Worm (Caenorhabditis elegans): ENCODE results near the gene cap-1.

DNA sequence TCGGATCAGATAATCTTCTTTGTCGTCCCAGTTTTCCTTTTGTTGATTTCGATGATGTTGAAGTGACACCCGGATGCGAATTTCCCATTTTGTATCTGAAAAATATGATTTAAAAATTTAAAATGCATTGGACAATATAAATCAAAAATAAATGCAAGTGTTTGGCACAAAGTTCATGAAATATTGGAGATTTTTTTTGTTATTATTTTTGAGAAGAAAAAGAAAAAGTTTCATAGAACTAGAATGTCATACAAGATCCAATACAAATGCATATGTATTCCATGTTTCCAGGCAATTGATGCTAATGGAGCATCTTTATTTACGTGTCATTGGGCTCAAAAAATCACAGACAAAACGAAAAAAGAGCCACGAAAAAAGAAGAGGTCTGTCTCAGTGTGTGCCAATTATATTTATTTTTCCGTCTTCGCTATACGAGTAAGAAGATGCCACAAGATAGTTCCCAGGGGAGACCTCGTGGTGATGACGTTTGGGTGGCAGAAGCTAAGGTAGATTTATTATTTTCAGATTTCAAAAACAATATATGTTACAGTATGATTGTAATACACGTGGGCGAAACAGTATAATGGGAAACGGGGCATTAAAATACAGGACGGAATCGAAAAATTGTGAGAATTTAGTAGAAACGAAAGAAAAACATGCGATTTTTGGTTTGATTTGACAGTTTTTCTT is 10.5 kb downstream of the cap-1 start, which contains the start of the genes glb-23 and R13A1.1:
- TF ChIP-seq ama-1 (optimal IDR thresholded peaks at IDR 0.05) (no peak), sea-1 (GFP tag; conservative IDR thresholded peaks at IDR 0.05) (no peak), tra-4 (tag; optimal IDR thresholded peaks at IDR 0.05) (no peak), hmg-4 (GFP tag; optimal IDR thresholded peaks at IDR 0.05) (no peak), tbx-11 (GFP tag; IDR thresholded peaks at IDR 0.05) (no peak), ceh-13 (GFP tag; optimal IDR thresholded peaks at IDR 0.05) (no peak), ceh-36 (tag; optimal IDR thresholded peaks at IDR 0.05) (no peak), aly-1 (tag; optimal IDR thresholded peaks at IDR 0.05) (no peak)
